Worm (Caenorhabditis elegans) whole organism, L4 larva: ENCODE data around the gene K08D8.7.

ENCODE experiments used
- F26F4.8 ChIP-seq: fragments of 200-800 bp; sonication (Bioruptor generic); conservative IDR thresholded peaks from 2 replicates; pipeline ENCODE4 v1.3.6; 2022; ENCODE audit warnings: missing genetic modification characterization, missing compliant biosample characterization
- T26A8.4 ChIP-seq: fragments of 200-800 bp; sonication (Bioruptor generic); IDR thresholded peaks from 2 replicates; pipeline ENCODE4 v1.3.6; 2022; ENCODE audit warnings: missing genetic modification characterization, missing compliant biosample characterization
- ama-1 ChIP-seq: fragments of 150-350 bp; optimal IDR thresholded peaks from 2 replicates; lab custom pipeline; 2014; ENCODE audit warnings: inconsistent platforms, mixed read lengths
- arid-1 ChIP-seq: fragments of 200-800 bp; sonication (Bioruptor generic); conservative IDR thresholded peaks from 2 replicates; pipeline ENCODE4 v1.3.6; 2022; ENCODE audit warnings: missing genetic modification reagents, missing genetic modification characterization, missing compliant biosample characterization
- ceh-28 ChIP-seq: fragments of 150-350 bp; optimal IDR thresholded peaks from 2 replicates; lab custom pipeline; 2014; ENCODE audit warnings: missing biosample characterization, missing genetic modification reagents, missing genetic modification characterization
- ceh-32 ChIP-seq: sonication (generic microtip); optimal IDR thresholded peaks from 2 replicates; lab custom pipeline; 2016; ENCODE audit warnings: mild to moderate bottlenecking, missing genetic modification characterization, missing compliant biosample characterization; ENCODE audit not compliant: poor library complexity
- ceh-82 ChIP-seq: sonication (generic microtip); optimal IDR thresholded peaks from 2 replicates; lab custom pipeline; 2017; ENCODE audit warnings: missing biosample characterization, missing genetic modification characterization
- daf-12 ChIP-seq: fragments of 150-350 bp; optimal IDR thresholded peaks from 2 replicates; lab custom pipeline; 2014; ENCODE audit warnings: missing biosample characterization, missing genetic modification reagents, missing genetic modification characterization
- daf-16 ChIP-seq, 3 experiments: sonication (generic microtip); optimal IDR thresholded peaks; 2 replicates each; lab custom pipeline; 2016 to 2017; ENCODE audit warnings: missing genetic modification characterization in 3 of 3, missing genetic modification reagents in 3 of 3, mild to moderate bottlenecking in 2 of 3, missing compliant biosample characterization in 2 of 3, missing biosample characterization in 1 of 3, moderate library complexity in 1 of 3
- daf-19 ChIP-seq: fragments of 200-800 bp; sonication (Bioruptor generic); conservative IDR thresholded peaks from 2 replicates; pipeline ENCODE4 v1.3.6; 2022; ENCODE audit warnings: missing genetic modification characterization, missing compliant biosample characterization
- dmd-6 ChIP-seq: fragments of 200-800 bp; sonication (Bioruptor generic); IDR thresholded peaks from 2 replicates; pipeline ENCODE4 v1.3.6; 2022; ENCODE audit warnings: missing genetic modification reagents, missing genetic modification characterization, missing compliant biosample characterization
- dmd-8 ChIP-seq: fragments of 200-800 bp; sonication (Bioruptor generic); IDR thresholded peaks from 2 replicates; pipeline ENCODE4 v1.3.6; 2022; ENCODE audit warnings: missing genetic modification characterization, missing compliant biosample characterization
- dmd-9 ChIP-seq: fragments of 200-800 bp; sonication (Bioruptor generic); IDR thresholded peaks from 2 replicates; pipeline ENCODE4 v1.3.6; 2022; ENCODE audit warnings: missing genetic modification reagents, missing genetic modification characterization, missing compliant biosample characterization
- dpl-1 ChIP-seq: fragments of 150-350 bp; optimal IDR thresholded peaks from 2 replicates; lab custom pipeline; 2014; ENCODE audit warnings: missing biosample characterization, missing genetic modification reagents, missing genetic modification characterization
- dve-1 ChIP-seq: sonication (generic microtip); optimal IDR thresholded peaks from 2 replicates; lab custom pipeline; 2017; ENCODE audit warnings: antibody characterized with exemption, mild to moderate bottlenecking, missing genetic modification characterization, missing compliant biosample characterization; ENCODE audit not compliant: insufficient read depth
- egl-27 ChIP-seq: sonication (generic microtip); optimal IDR thresholded peaks from 3 replicates; lab custom pipeline; 2017; ENCODE audit warnings: missing biosample characterization, missing genetic modification reagents, missing genetic modification characterization
- fkh-10 ChIP-seq: fragments of 150-350 bp; optimal IDR thresholded peaks from 2 replicates; lab custom pipeline; 2014; ENCODE audit warnings: missing biosample characterization, missing genetic modification reagents, missing genetic modification characterization
- hlh-11 ChIP-seq: fragments of 200-800 bp; sonication (Bioruptor generic); optimal IDR thresholded peaks from 2 replicates; lab custom pipeline; 2018; ENCODE audit warnings: mild to moderate bottlenecking, missing genetic modification characterization, missing compliant biosample characterization
- hlh-30 ChIP-seq: sonication (generic microtip); optimal IDR thresholded peaks from 2 replicates; lab custom pipeline; 2017; ENCODE audit warnings: antibody characterized with exemption, mild to moderate bottlenecking, missing genetic modification characterization, missing compliant biosample characterization; ENCODE audit not compliant: insufficient read depth
- lin-1 ChIP-seq: fragments of 200-800 bp; sonication (Bioruptor generic); IDR thresholded peaks from 2 replicates; pipeline ENCODE4 v1.3.6; 2022; ENCODE audit warnings: missing genetic modification reagents, missing genetic modification characterization, missing compliant biosample characterization
- lin-39 ChIP-seq: fragments of 150-350 bp; optimal IDR thresholded peaks from 2 replicates; lab custom pipeline; 2014; ENCODE audit warnings: missing biosample characterization, missing genetic modification reagents, missing genetic modification characterization
- lir-3 ChIP-seq: sonication (generic microtip); optimal IDR thresholded peaks from 2 replicates; lab custom pipeline; 2016; ENCODE audit warnings: mild to moderate bottlenecking, missing genetic modification characterization, missing compliant biosample characterization
- nhr-11 ChIP-seq: fragments of 150-350 bp; optimal IDR thresholded peaks from 2 replicates; lab custom pipeline; 2014; ENCODE audit warnings: missing biosample characterization, missing genetic modification characterization
- nhr-28 ChIP-seq: fragments of 150-350 bp; optimal IDR thresholded peaks from 2 replicates; lab custom pipeline; 2014; ENCODE audit warnings: missing biosample characterization, missing genetic modification characterization
- nhr-41 ChIP-seq: fragments of 200-800 bp; sonication (Bioruptor generic); IDR thresholded peaks from 2 replicates; pipeline ENCODE4 v1.3.6; 2022; ENCODE audit warnings: missing genetic modification reagents, missing genetic modification characterization, missing compliant biosample characterization
- nhr-48 ChIP-seq: sonication (generic microtip); optimal IDR thresholded peaks from 2 replicates; lab custom pipeline; 2016; ENCODE audit warnings: mild to moderate bottlenecking, missing genetic modification characterization, missing compliant biosample characterization
- pha-4 ChIP-seq, 2 experiments: fragments of 150-350 bp in 1 of 2; fragments of 200-800 bp in 1 of 2; sonication (Bioruptor generic) in 1 of 2; IDR thresholded peaks in 1 of 2; optimal IDR thresholded peaks in 1 of 2; 2 replicates each; pipeline versions ENCODE4 v1.3.6 to Lab custom; 2014 to 2022; ENCODE audit warnings: missing genetic modification characterization in 2 of 2, missing genetic modification reagents in 2 of 2, missing biosample characterization in 1 of 2, missing compliant biosample characterization in 1 of 2
- php-3 ChIP-seq: fragments of 200-800 bp; sonication (Bioruptor generic); IDR thresholded peaks from 2 replicates; pipeline ENCODE4 v1.3.6; 2022; ENCODE audit warnings: missing genetic modification reagents, missing genetic modification characterization, missing compliant biosample characterization
- pqm-1 ChIP-seq: sonication (generic microtip); optimal IDR thresholded peaks from 2 replicates; lab custom pipeline; 2017; ENCODE audit warnings: missing biosample characterization, missing genetic modification characterization
- rbr-2 ChIP-seq: sonication (generic microtip); optimal IDR thresholded peaks from 2 replicates; lab custom pipeline; 2016; ENCODE audit warnings: missing genotype, missing genetic modification characterization, missing compliant biosample characterization
- sdz-12 ChIP-seq: fragments of 200-800 bp; sonication (Bioruptor generic); optimal IDR thresholded peaks from 2 replicates; lab custom pipeline; 2018; ENCODE audit warnings: mild to moderate bottlenecking, missing genetic modification characterization, missing compliant biosample characterization
- skn-1 ChIP-seq: fragments of 150-350 bp; optimal IDR thresholded peaks from 2 replicates; lab custom pipeline; 2014; ENCODE audit warnings: missing biosample characterization, missing genetic modification characterization
- snpc-1.2 ChIP-seq: fragments of 200-800 bp; sonication (Bioruptor generic); IDR thresholded peaks from 2 replicates; pipeline ENCODE4 v1.3.6; 2022; ENCODE audit warnings: missing genetic modification reagents, missing genetic modification characterization, missing compliant biosample characterization
- spr-1 ChIP-seq: sonication (generic microtip); optimal IDR thresholded peaks from 2 replicates; lab custom pipeline; 2016; ENCODE audit warnings: mild to moderate bottlenecking, missing genetic modification characterization, missing compliant biosample characterization
- spr-3 ChIP-seq: fragments of 200-800 bp; sonication (Bioruptor generic); optimal IDR thresholded peaks from 2 replicates; lab custom pipeline; 2018; ENCODE audit warnings: mild to moderate bottlenecking, missing genetic modification characterization, missing compliant biosample characterization
- tra-1 ChIP-seq: fragments of 200-800 bp; sonication (Bioruptor generic); IDR thresholded peaks from 2 replicates; pipeline ENCODE4 v1.3.6; 2022; ENCODE audit warnings: missing genetic modification reagents, missing genetic modification characterization, missing compliant biosample characterization
- unc-130 ChIP-seq: sonication (generic microtip); optimal IDR thresholded peaks from 2 replicates; lab custom pipeline; 2016; ENCODE audit warnings: missing genetic modification reagents, missing genetic modification characterization, missing compliant biosample characterization
- unc-39 ChIP-seq: sonication (generic microtip); optimal IDR thresholded peaks from 2 replicates; lab custom pipeline; 2017; ENCODE audit warnings: missing biosample characterization, missing genetic modification characterization
- unc-62 ChIP-seq, 3 experiments: fragments of 150-350 bp in 1 of 3; sonication (generic microtip); optimal IDR thresholded peaks in 2 of 3; peaks in 1 of 3; 1 replicate in 1 of 3; 2 replicates in 2 of 3; lab custom pipeline; 2014 to 2017; ENCODE audit warnings: missing biosample characterization in 3 of 3, missing genetic modification characterization in 3 of 3, missing genetic modification reagents in 3 of 3, missing genotype in 1 of 3
- vab-7 ChIP-seq: fragments of 200-800 bp; sonication (Bioruptor generic); IDR thresholded peaks from 2 replicates; pipeline ENCODE4 v1.3.6; 2022; ENCODE audit warnings: missing genetic modification reagents, missing genetic modification characterization, missing compliant biosample characterization
- zfp-3 ChIP-seq: fragments of 200-800 bp; sonication (Bioruptor generic); conservative IDR thresholded peaks from 2 replicates; pipeline ENCODE4 v1.3.6; 2022; ENCODE audit warnings: missing genetic modification reagents, missing genetic modification characterization, missing compliant biosample characterization
- zip-2 ChIP-seq: fragments of 150-350 bp; optimal IDR thresholded peaks from 2 replicates; lab custom pipeline; 2014; ENCODE audit warnings: missing biosample characterization, missing genetic modification characterization

The K08D8.7 gene

DNA sequence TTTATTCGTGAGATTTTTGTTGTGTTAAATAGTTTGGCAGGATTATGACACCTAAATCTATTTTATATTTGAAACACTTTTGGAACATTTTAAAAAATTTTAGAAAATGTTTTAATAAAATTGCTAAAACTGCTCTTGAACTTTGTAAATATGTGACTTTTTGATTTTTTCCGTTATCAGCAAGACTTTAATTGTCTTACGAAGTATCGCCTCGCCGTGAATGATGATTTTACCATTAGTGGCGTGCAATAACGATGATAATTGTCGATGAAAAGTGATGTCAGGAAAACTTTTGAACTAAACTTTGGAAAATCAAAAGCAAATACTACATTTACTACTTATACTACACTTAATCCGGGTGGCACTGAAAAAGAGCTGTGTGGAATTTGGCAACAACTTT lies 23.9 kb downstream of the K08D8.7 start:
- TF ChIP-seq dmd-6 (peak; percentile 69), pqm-1 (tag; lab: Kevin White, UChicago) (peak; percentile 25), unc-62 (GFP tag; optimal IDR thresholded peaks at IDR 0.05 in 1 of 2; lab: Kevin White, UChicago) (peak in 1 of 2 experiments; percentile 22), unc-62 (tag; optimal IDR thresholded peaks at IDR 0.05; lab: Kevin White, UChicago) (no peak), fkh-10 (GFP tag; lab: Kevin White, UChicago) (no peak), ceh-28 (no peak), daf-16 (GFP tag; optimal IDR thresholded peaks at IDR 0.05; lab: Kevin White, UChicago) (no peak), daf-16 (tag; optimal IDR thresholded peaks at IDR 0.05; lab: Kevin White, UChicago) (peak; percentile 34), nhr-28 (tag; lab: Kevin White, UChicago) (peak; percentile 66), nhr-48 (tag; lab: Kevin White, UChicago) (no peak), unc-39 (tag; lab: Kevin White, UChicago) (no peak)

DNA sequence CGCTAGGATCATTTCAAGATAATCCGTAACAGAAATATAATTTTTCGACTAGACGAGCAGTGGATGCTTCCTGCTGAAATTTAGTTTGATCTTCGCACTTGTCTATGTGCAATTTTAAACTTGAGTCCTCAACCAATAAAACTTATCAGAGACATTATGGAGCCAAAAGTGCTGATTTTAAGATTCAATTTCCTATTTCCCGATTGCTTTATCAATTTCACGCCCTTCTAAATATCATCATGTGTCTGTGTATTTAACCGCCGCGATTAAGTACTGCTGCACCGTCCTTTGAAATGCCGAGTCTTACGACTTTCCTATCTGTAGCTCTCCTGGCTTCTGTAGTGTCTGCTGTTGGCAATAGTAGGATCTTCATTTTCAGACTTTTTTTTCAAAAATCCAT lies 24.4 kb downstream of the K08D8.7 start, which contains the start of gene C32H11.4:
C32H11.4 (plus strand) TSS at position 238 of the 400 bp plus-strand sequence.
- no peak for TF ChIP-seq lir-3
- no peak for TF ChIP-seq zip-2 (tag; lab: Kevin White, UChicago)
- peak; percentile 8 for TF ChIP-seq nhr-28 (tag; lab: Kevin White, UChicago)
- TF ChIP-seq sdz-12: no peak
- TF ChIP-seq daf-16 (GFP tag; optimal IDR thresholded peaks at IDR 0.05; lab: Kevin White, UChicago): no peak
- peak; percentile 64 for TF ChIP-seq daf-16 (tag; optimal IDR thresholded peaks at IDR 0.05; lab: Kevin White, UChicago)
- TF ChIP-seq ceh-82: no peak
- no peak for TF ChIP-seq T26A8.4
- TF ChIP-seq ceh-32 (tag; lab: Kevin White, UChicago): no peak
- no peak for TF ChIP-seq unc-130 (GFP tag; lab: Kevin White, UChicago)
- TF ChIP-seq dve-1 (tag; lab: Kevin White, UChicago): no peak
- TF ChIP-seq egl-27 (tag; lab: Kevin White, UChicago): no peak
- TF ChIP-seq skn-1 (tag; lab: Kevin White, UChicago): no peak
- TF ChIP-seq F26F4.8: no peak
- TF ChIP-seq lin-1 (GFP tag; lab: Robert Waterston, UW): no peak
- TF ChIP-seq rbr-2 (tag; lab: Kevin White, UChicago): no peak
- TF ChIP-seq ama-1 (lab: Kevin White, UChicago): no peak
- TF ChIP-seq pqm-1 (tag; lab: Kevin White, UChicago): peak; percentile 73
- no peak for TF ChIP-seq lin-39 (tag; lab: Kevin White, UChicago)
- TF ChIP-seq vab-7 (GFP tag; lab: Robert Waterston, UW): no peak
- no peak for TF ChIP-seq nhr-11 (tag; lab: Kevin White, UChicago)
- TF ChIP-seq arid-1 (GFP tag; lab: Robert Waterston, UW): no peak
- TF ChIP-seq daf-12 (tag; lab: Kevin White, UChicago): no peak
- no peak for TF ChIP-seq spr-3
- TF ChIP-seq nhr-48 (tag; lab: Kevin White, UChicago): peak; percentile 67
- no peak for TF ChIP-seq dmd-9 (GFP tag; lab: Robert Waterston, UW)
- TF ChIP-seq daf-19 (GFP tag; lab: Robert Waterston, UW): no peak
- no peak for TF ChIP-seq nhr-41 (GFP tag; lab: Robert Waterston, UW)
- no peak for TF ChIP-seq dpl-1 (GFP tag; lab: Kevin White, UChicago)
- TF ChIP-seq dmd-8 (GFP tag; lab: Robert Waterston, UW): no peak
- TF ChIP-seq dmd-6: peak; percentile 82
- no peak for TF ChIP-seq zfp-3 (GFP tag; lab: Robert Waterston, UW)
- no peak for TF ChIP-seq hlh-30
- no peak for TF ChIP-seq tra-1 (GFP tag; lab: Robert Waterston, UW)
- TF ChIP-seq php-3 (GFP tag; lab: Robert Waterston, UW): peak; percentile 69
- TF ChIP-seq spr-1: no peak
- TF ChIP-seq hlh-11 (tag; lab: Kevin White, UChicago): peak; percentile 46
- TF ChIP-seq snpc-1.2: no peak
- TF ChIP-seq pha-4 (GFP tag; IDR thresholded peaks at IDR 0.05; lab: Robert Waterston, UW): no peak
- TF ChIP-seq pha-4 (tag; optimal IDR thresholded peaks at IDR 0.05; lab: Kevin White, UChicago): no peak
